Worm (Caenorhabditis elegans) whole organism, L4 larva: ENCODE data around the gene rha-2.

Source experiments
- D1046.2 ChIP-seq: fragments of 200-800 bp; sonication (Bioruptor generic); IDR thresholded peaks from 2 replicates; pipeline ENCODE4 v1.3.6; 2022; ENCODE audit warnings: missing genetic modification characterization, missing compliant biosample characterization
- F49E8.2 ChIP-seq: sonication (generic microtip); optimal IDR thresholded peaks from 2 replicates; lab custom pipeline; 2016; ENCODE audit warnings: missing compliant biosample characterization, mild to moderate bottlenecking, missing genetic modification characterization, borderline replicate concordance
- dpl-1 ChIP-seq: fragments of 150-350 bp; optimal IDR thresholded peaks from 2 replicates; lab custom pipeline; 2014; ENCODE audit warnings: missing biosample characterization, missing genetic modification reagents, missing genetic modification characterization
- hmg-1.1 ChIP-seq: fragments of 200-800 bp; sonication (Bioruptor generic); IDR thresholded peaks from 2 replicates; pipeline ENCODE4 v1.3.6; 2022; ENCODE audit warnings: missing genetic modification reagents, missing genetic modification characterization, missing compliant biosample characterization
- lin-15B ChIP-seq: fragments of 150-350 bp; sonication (generic microtip); optimal IDR thresholded peaks from 3 replicates; lab custom pipeline; 2014; ENCODE audit warnings: missing biosample characterization, missing genetic modification characterization
- mdl-1 ChIP-seq, 2 experiments: fragments of 150-350 bp in 1 of 2; sonication (generic microtip) in 1 of 2; optimal IDR thresholded peaks; 2 replicates each; lab custom pipeline; 2014 to 2017; ENCODE audit warnings: missing biosample characterization in 2 of 2, missing genetic modification characterization in 2 of 2
- nhr-111 ChIP-seq: fragments of 200-800 bp; sonication (Bioruptor generic); optimal IDR thresholded peaks from 2 replicates; lab custom pipeline; 2018; ENCODE audit warnings: mild to moderate bottlenecking, missing genetic modification characterization, missing compliant biosample characterization
- nhr-25 ChIP-seq: sonication (generic microtip); optimal IDR thresholded peaks from 2 replicates; lab custom pipeline; 2017; ENCODE audit warnings: missing genetic modification characterization, mild to moderate bottlenecking, missing compliant biosample characterization, antibody characterized with exemption, moderate library complexity, borderline replicate concordance; ENCODE audit not compliant: insufficient read depth
- pqm-1 ChIP-seq: sonication (generic microtip); optimal IDR thresholded peaks from 2 replicates; lab custom pipeline; 2017; ENCODE audit warnings: missing biosample characterization, missing genetic modification characterization
- skn-1 ChIP-seq: fragments of 150-350 bp; optimal IDR thresholded peaks from 2 replicates; lab custom pipeline; 2014; ENCODE audit warnings: missing biosample characterization, missing genetic modification characterization
- snpc-4 ChIP-seq: fragments of 150-350 bp; optimal IDR thresholded peaks from 2 replicates; lab custom pipeline; 2014; ENCODE audit warnings: missing biosample characterization, missing genetic modification characterization
- unc-130 ChIP-seq: sonication (generic microtip); optimal IDR thresholded peaks from 2 replicates; lab custom pipeline; 2016; ENCODE audit warnings: missing genetic modification reagents, missing genetic modification characterization, missing compliant biosample characterization

ce11 chrIII:8609683-8610082, 4.7 kb downstream of the rha-2 start, which contains the start of gene C06E1.9:
- TF ChIP-seq nhr-25 (tag; lab: Kevin White, UChicago) (no peak), D1046.2 (GFP tag; lab: Robert Waterston, UW) (no peak), snpc-4 (tag; lab: Kevin White, UChicago) (no peak), dpl-1 (GFP tag; lab: Kevin White, UChicago) (no peak), nhr-111 (GFP tag; lab: Kevin White, UChicago) (no peak), skn-1 (no peak), hmg-1.1 (GFP tag; lab: Robert Waterston, UW) (no peak), pqm-1 (tag; lab: Kevin White, UChicago) (no peak), lin-15B (no peak), F49E8.2 (tag; lab: Kevin White, UChicago) (no peak), unc-130 (GFP tag; lab: Kevin White, UChicago) (no peak), mdl-1 (tag; optimal IDR thresholded peaks at IDR 0.05; lab: Kevin White, UChicago) (no peak)
